Worm (Caenorhabditis elegans) whole organism, L1 larva: ENCODE results near the gene C35D10.6.

Source experiments
- C04F5.9 ChIP-seq: sonication (generic microtip); optimal IDR thresholded peaks from 2 replicates; lab custom pipeline; 2016; ENCODE audit warnings: missing genetic modification characterization, missing compliant biosample characterization
- C16A3.4 ChIP-seq: fragments of 150-350 bp; optimal IDR thresholded peaks from 2 replicates; lab custom pipeline; 2014; ENCODE audit warnings: missing biosample characterization, missing genetic modification characterization
- F16B12.6 ChIP-seq: fragments of 150-350 bp; optimal IDR thresholded peaks from 2 replicates; lab custom pipeline; 2014; ENCODE audit warnings: missing biosample characterization, missing genetic modification characterization
- ama-1 ChIP-seq: fragments of 150-350 bp; optimal IDR thresholded peaks from 2 replicates; lab custom pipeline; 2014
- blmp-1 ChIP-seq: fragments of 150-350 bp; optimal IDR thresholded peaks from 2 replicates; lab custom pipeline; 2014; ENCODE audit warnings: missing biosample characterization, missing genetic modification characterization
- ceh-82 ChIP-seq, 3 experiments: fragments of 150-350 bp in 1 of 3; sonication (generic microtip) in 2 of 3; optimal IDR thresholded peaks; 2 replicates each; lab custom pipeline; 2014 to 2017; ENCODE audit warnings: missing biosample characterization in 3 of 3, missing genetic modification characterization in 3 of 3
- ceh-88 ChIP-seq: fragments of 200-800 bp; sonication (Bioruptor generic); IDR thresholded peaks from 2 replicates; pipeline ENCODE4 v1.3.6; 2022; ENCODE audit warnings: missing genetic modification characterization, missing compliant biosample characterization
- dpl-1 ChIP-seq, 3 experiments: fragments of 150-350 bp in 2 of 3; sonication (generic microtip) in 1 of 3; optimal IDR thresholded peaks; 2 replicates each; lab custom pipeline; 2014 to 2017; ENCODE audit warnings: missing biosample characterization in 3 of 3, missing genetic modification characterization in 3 of 3, missing genetic modification reagents in 3 of 3
- dsc-1 ChIP-seq: sonication (generic microtip); optimal IDR thresholded peaks from 2 replicates; lab custom pipeline; 2016; ENCODE audit warnings: mild to moderate bottlenecking, missing genetic modification characterization, missing compliant biosample characterization
- elt-2 ChIP-seq: sonication (generic microtip); optimal IDR thresholded peaks from 2 replicates; lab custom pipeline; 2016; ENCODE audit warnings: missing genetic modification characterization, mild to moderate bottlenecking, inconsistent platforms, missing compliant biosample characterization, missing genetic modification reagents
- fkh-8 ChIP-seq: sonication (generic microtip); optimal IDR thresholded peaks from 2 replicates; lab custom pipeline; 2016; ENCODE audit warnings: mild to moderate bottlenecking, missing genetic modification characterization, missing compliant biosample characterization
- fos-1 ChIP-seq: fragments of 150-350 bp; optimal IDR thresholded peaks from 2 replicates; lab custom pipeline; 2014; ENCODE audit warnings: missing biosample characterization, missing genetic modification characterization
- hlh-17 ChIP-seq: fragments of 200-800 bp; sonication (Bioruptor generic); optimal IDR thresholded peaks from 2 replicates; lab custom pipeline; 2018; ENCODE audit warnings: missing genetic modification characterization, mild to moderate bottlenecking, missing compliant biosample characterization, moderate library complexity, borderline replicate concordance
- lin-13 ChIP-seq: fragments of 150-350 bp; optimal IDR thresholded peaks from 2 replicates; lab custom pipeline; 2014; ENCODE audit warnings: missing biosample characterization, missing genetic modification reagents, missing genetic modification characterization
- lin-39 ChIP-seq: fragments of 150-350 bp; optimal IDR thresholded peaks from 2 replicates; lab custom pipeline; 2014; ENCODE audit warnings: missing biosample characterization, missing genetic modification reagents, missing genetic modification characterization
- lir-3 ChIP-seq: sonication (generic microtip); optimal IDR thresholded peaks from 2 replicates; lab custom pipeline; 2016; ENCODE audit warnings: mild to moderate bottlenecking, missing genetic modification characterization, moderate library complexity, missing compliant biosample characterization; ENCODE audit not compliant: poor library complexity
- lsy-2 ChIP-seq, 2 experiments: fragments of 150-350 bp; optimal IDR thresholded peaks; 2 replicates each; lab custom pipeline; 2014; ENCODE audit warnings: missing biosample characterization in 2 of 2, missing genetic modification characterization in 2 of 2
- mep-1 ChIP-seq: fragments of 150-350 bp; optimal IDR thresholded peaks from 2 replicates; lab custom pipeline; 2014; ENCODE audit warnings: missing biosample characterization, missing genetic modification characterization
- nhr-11 ChIP-seq: fragments of 150-350 bp; optimal IDR thresholded peaks from 2 replicates; lab custom pipeline; 2014; ENCODE audit warnings: missing biosample characterization, missing genetic modification characterization
- nhr-12 ChIP-seq: sonication (generic microtip); optimal IDR thresholded peaks from 2 replicates; lab custom pipeline; 2017; ENCODE audit warnings: missing biosample characterization, missing genetic modification characterization
- nhr-237 ChIP-seq: fragments of 150-350 bp; optimal IDR thresholded peaks from 2 replicates; lab custom pipeline; 2014; ENCODE audit warnings: missing biosample characterization, missing genetic modification characterization
- nhr-28 ChIP-seq: fragments of 150-350 bp; optimal IDR thresholded peaks from 2 replicates; lab custom pipeline; 2014; ENCODE audit warnings: missing biosample characterization, missing genetic modification characterization
- nhr-71 ChIP-seq: sonication (generic microtip); optimal IDR thresholded peaks from 2 replicates; lab custom pipeline; 2016; ENCODE audit warnings: mild to moderate bottlenecking, missing genetic modification characterization, moderate library complexity, missing compliant biosample characterization
- nhr-76 ChIP-seq: sonication (generic microtip); optimal IDR thresholded peaks from 2 replicates; lab custom pipeline; 2017; ENCODE audit warnings: missing biosample characterization, missing genetic modification characterization
- nhr-84 ChIP-seq: sonication (generic microtip); optimal IDR thresholded peaks from 2 replicates; lab custom pipeline; 2017; ENCODE audit warnings: missing biosample characterization, missing genetic modification characterization
- nhr-90 ChIP-seq: sonication (generic microtip); optimal IDR thresholded peaks from 2 replicates; lab custom pipeline; 2016; ENCODE audit warnings: mild to moderate bottlenecking, missing genetic modification characterization, missing compliant biosample characterization; ENCODE audit not compliant: poor library complexity
- pag-3 ChIP-seq: sonication (generic microtip); optimal IDR thresholded peaks from 2 replicates; lab custom pipeline; 2017; ENCODE audit warnings: missing genetic modification characterization, mild to moderate bottlenecking, missing compliant biosample characterization, antibody characterized with exemption, borderline replicate concordance; ENCODE audit not compliant: insufficient read depth
- rnt-1 ChIP-seq: sonication (generic microtip); optimal IDR thresholded peaks from 2 replicates; lab custom pipeline; 2016; ENCODE audit warnings: mild to moderate bottlenecking, missing genetic modification characterization, moderate library complexity, missing compliant biosample characterization
- skn-1 ChIP-seq: fragments of 150-350 bp; optimal IDR thresholded peaks from 2 replicates; lab custom pipeline; 2014; ENCODE audit warnings: missing biosample characterization, missing genetic modification characterization
- sox-4 ChIP-seq: sonication (generic microtip); optimal IDR thresholded peaks from 2 replicates; lab custom pipeline; 2016; ENCODE audit warnings: missing genetic modification characterization, missing compliant biosample characterization
- tbx-2 ChIP-seq: sonication (generic microtip); optimal IDR thresholded peaks from 2 replicates; lab custom pipeline; 2016; ENCODE audit warnings: missing genetic modification characterization, missing compliant biosample characterization
- tlp-1 ChIP-seq: fragments of 150-350 bp; optimal IDR thresholded peaks from 2 replicates; lab custom pipeline; 2014; ENCODE audit warnings: missing biosample characterization, missing genetic modification characterization
- unc-130 ChIP-seq: fragments of 150-350 bp; optimal IDR thresholded peaks from 2 replicates; lab custom pipeline; 2017; ENCODE audit warnings: missing biosample characterization, missing genetic modification characterization, inconsistent platforms
- unc-86 ChIP-seq: sonication (generic microtip); optimal IDR thresholded peaks from 2 replicates; lab custom pipeline; 2016; ENCODE audit warnings: missing genetic modification characterization, missing compliant biosample characterization
- xbp-1 ChIP-seq: sonication (generic microtip); optimal IDR thresholded peaks from 2 replicates; lab custom pipeline; 2016; ENCODE audit warnings: missing genetic modification characterization, missing compliant biosample characterization
- ztf-11 ChIP-seq, 2 experiments: sonication (generic microtip); optimal IDR thresholded peaks; 2 replicates each; lab custom pipeline; 2016 to 2017; ENCODE audit warnings: missing genetic modification characterization in 2 of 2, missing biosample characterization in 1 of 2, missing compliant biosample characterization in 1 of 2

C35D10.6 gene

DNA sequence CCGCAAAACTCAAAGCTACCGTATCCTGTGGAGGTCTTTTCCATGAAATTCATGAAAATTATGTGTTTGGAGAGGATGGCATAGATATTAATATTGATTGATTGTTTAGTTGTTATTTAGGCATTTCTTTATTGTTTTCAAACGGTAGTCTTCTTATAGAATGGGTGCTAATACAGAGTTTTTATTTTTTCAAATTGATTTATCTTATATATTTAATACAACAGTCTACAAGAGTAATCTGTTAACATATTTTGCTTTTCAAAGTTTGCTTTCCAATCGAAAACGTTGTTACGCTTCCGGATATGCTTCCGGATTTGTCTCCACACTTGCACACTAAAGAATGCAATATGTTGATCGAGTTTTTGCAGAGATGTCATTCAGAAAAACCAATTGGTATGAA, 7.6 kb downstream of the C35D10.6 start, which contains the start of gene C35D10.17:
Gene C35D10.17 (plus strand): TSS at position 301 of the 400 bp plus-strand sequence.
- TF ChIP-seq C16A3.4 (tag; lab: Kevin White, UChicago) (no peak), xbp-1 (no peak), ztf-11 (tag; optimal IDR thresholded peaks at IDR 0.05; lab: Kevin White, UChicago) (no peak), blmp-1 (no peak), nhr-90 (tag; lab: Kevin White, UChicago) (no peak), nhr-71 (tag; lab: Kevin White, UChicago) (no peak), lsy-2 (tag; optimal IDR thresholded peaks at IDR 0.05; lab: Kevin White, UChicago) (no peak), nhr-12 (no peak), nhr-28 (tag; lab: Kevin White, UChicago) (no peak), lin-13 (GFP tag; lab: Kevin White, UChicago) (no peak), dsc-1 (no peak), ama-1 (lab: Kevin White, UChicago) (no peak), elt-2 (tag; lab: Kevin White, UChicago) (no peak), mep-1 (tag; lab: Kevin White, UChicago) (no peak), sox-4 (tag; lab: Kevin White, UChicago) (no peak), unc-86 (tag; lab: Kevin White, UChicago) (no peak), ceh-82 (tag; optimal IDR thresholded peaks at IDR 0.05; lab: Kevin White, UChicago) (no peak), lin-39 (no peak), tbx-2 (no peak), unc-130 (no peak)

DNA sequence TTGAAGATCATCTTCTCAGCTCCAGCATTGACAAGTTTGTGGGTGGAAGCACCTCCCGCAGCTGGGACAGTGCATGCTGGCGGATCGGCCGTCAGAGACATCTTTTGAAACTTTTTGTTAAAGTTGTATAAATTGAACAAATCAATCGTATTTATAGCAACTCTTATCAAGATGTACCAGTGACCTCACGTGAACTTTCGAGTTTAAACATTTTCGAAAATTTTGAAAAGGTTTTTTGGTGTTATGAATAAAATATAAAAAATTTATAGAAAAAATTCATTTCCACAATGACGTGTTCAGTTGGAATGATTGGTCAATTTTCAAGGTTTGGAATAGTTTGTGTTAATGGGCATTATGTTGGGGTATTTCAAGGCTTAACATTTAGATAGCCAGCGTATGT, 9.5 kb downstream of the C35D10.6 start, which contains the start of the genes msd-4 and C35D10.3:
Gene msd-4 (minus strand): TSS at position 101 of the 400 bp plus-strand sequence.
Gene C35D10.3 (plus strand): TSS at position 279 of the 400 bp plus-strand sequence.
- TF ChIP-seq nhr-71 (tag; lab: Kevin White, UChicago) = no peak
- TF ChIP-seq ceh-88 = no peak
- TF ChIP-seq hlh-17 (GFP tag; lab: Kevin White, UChicago) = no peak
- no peak for TF ChIP-seq lsy-2 (tag; optimal IDR thresholded peaks at IDR 0.05; lab: Kevin White, UChicago)
- no peak for TF ChIP-seq nhr-84 (tag; lab: Kevin White, UChicago)
- TF ChIP-seq ama-1 (lab: Kevin White, UChicago) = no peak
- TF ChIP-seq nhr-90 (tag; lab: Kevin White, UChicago) = no peak
- no peak for TF ChIP-seq tlp-1 (tag; lab: Kevin White, UChicago)
- TF ChIP-seq lir-3 (tag; lab: Kevin White, UChicago) = no peak
- TF ChIP-seq F16B12.6 (tag; lab: Kevin White, UChicago) = no peak
- no peak for TF ChIP-seq nhr-11 (tag; lab: Kevin White, UChicago)
- TF ChIP-seq nhr-76 = no peak
- no peak for TF ChIP-seq skn-1 (tag; lab: Kevin White, UChicago)
- TF ChIP-seq dpl-1 (GFP tag; optimal IDR thresholded peaks at IDR 0.05; lab: Kevin White, UChicago) = no peak
- no peak for TF ChIP-seq rnt-1 (tag; lab: Kevin White, UChicago)
- no peak for TF ChIP-seq xbp-1
- no peak for TF ChIP-seq pag-3
- TF ChIP-seq, all 84 proteins: peak for 0

DNA sequence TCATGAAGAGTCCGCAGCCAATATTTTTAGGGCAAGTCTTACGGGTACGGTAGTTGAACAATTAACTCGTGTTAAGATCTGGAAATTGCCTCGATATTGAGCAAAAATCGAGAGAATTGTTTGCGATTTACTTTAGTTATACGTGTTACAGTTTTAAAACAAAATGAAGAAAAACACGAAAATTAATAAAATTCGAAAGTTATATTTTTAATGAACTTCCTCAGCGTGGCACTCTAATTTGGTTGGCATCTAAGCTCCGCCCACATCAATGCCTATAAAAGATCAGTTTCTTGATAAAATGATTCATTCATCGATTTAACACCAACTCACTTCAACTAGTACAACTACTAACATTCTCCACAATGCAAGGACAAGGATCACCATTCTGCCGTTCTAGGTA, 11.3 kb downstream of the C35D10.6 start, which contains the start of gene gipc-1:
Gene gipc-1 (plus strand): TSS at position 301 of the 400 bp plus-strand sequence.
- TF ChIP-seq nhr-71 (tag; lab: Kevin White, UChicago) = no peak
- no peak for TF ChIP-seq fos-1 (tag; lab: Kevin White, UChicago)
- TF ChIP-seq C04F5.9 (tag; lab: Kevin White, UChicago) = no peak
- no peak for TF ChIP-seq nhr-12
- TF ChIP-seq unc-130 = no peak
- no peak for TF ChIP-seq lin-39

DNA sequence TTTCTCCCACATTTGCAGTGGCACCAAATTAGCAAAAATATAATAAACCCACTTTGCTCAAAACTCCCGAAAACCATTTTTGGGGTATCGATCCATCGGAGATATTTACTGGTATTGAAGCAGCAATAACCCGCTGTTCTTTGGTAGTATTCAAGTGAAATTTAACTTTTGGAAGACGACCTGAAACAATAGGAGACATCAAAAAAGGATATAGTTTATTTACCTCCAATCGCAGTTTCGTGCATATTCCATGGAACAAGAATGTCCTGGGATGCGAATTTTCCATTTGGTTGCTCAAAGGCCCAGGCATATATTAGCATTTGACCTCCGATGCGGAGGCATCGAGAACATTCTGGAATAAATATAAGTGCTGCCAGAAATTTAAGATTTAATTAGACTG, 14.3 kb downstream of the C35D10.6 start:
- TF ChIP-seq nhr-237 (tag; lab: Kevin White, UChicago) (no peak), nhr-12 (no peak), nhr-76 (no peak), nhr-84 (tag; lab: Kevin White, UChicago) (no peak), fkh-8 (tag; lab: Kevin White, UChicago) (no peak)
